Worm (Caenorhabditis elegans) whole organism, L4 larva: ENCODE results near the gene acc-3.

ENCODE experiments used
- nhr-28 ChIP-seq: fragments of 150-350 bp; optimal IDR thresholded peaks from 2 replicates; lab custom pipeline; 2014; ENCODE audit warnings: missing biosample characterization, missing genetic modification characterization
- nhr-77 ChIP-seq: fragments of 150-350 bp; optimal IDR thresholded peaks from 2 replicates; lab custom pipeline; 2014; ENCODE audit warnings: missing biosample characterization, missing genetic modification characterization

ce11 chrX:4742285-4742684 lies 15.0 kb upstream of the acc-3 start:
- no peak for TF ChIP-seq nhr-28 (tag; lab: Kevin White, UChicago)
- no peak for TF ChIP-seq nhr-77
